Fruit fly (Drosophila melanogaster): Measurements from ENCODE around the gene Oli.

The Oli gene

dm6 chr2L:17560125-17561019 lies 28.6 kb upstream of the Oli start:
- no peak for TF ChIP-seq CG6792 (GFP tag; optimal IDR thresholded peaks at IDR 0.05)
- peak; percentile 3 for TF ChIP-seq Eip78C (GFP tag)
- no peak for TF ChIP-seq pdm3 (GFP tag; optimal IDR thresholded peaks at IDR 0.05)
- TF ChIP-seq CG6854 (GFP tag; optimal IDR thresholded peaks at IDR 0.05) = no peak
- no peak for TF ChIP-seq fd85E (GFP tag; optimal IDR thresholded peaks at IDR 0.05)

dm6 chr2L:17561914-17562313 lies 27.1 kb upstream of the Oli start:
- TF ChIP-seq CG6808 (GFP tag; optimal IDR thresholded peaks at IDR 0.05) = no peak
- no peak for TF ChIP-seq Blimp-1 (GFP tag; optimal IDR thresholded peaks at IDR 0.05)
- TF ChIP-seq Ets21C (GFP tag; optimal IDR thresholded peaks at IDR 0.05) = no peak
- TF ChIP-seq CG8119 (GFP tag; IDR thresholded peaks at IDR 0.05) = no peak
- TF ChIP-seq CG3919 (GFP tag; optimal IDR thresholded peaks at IDR 0.05) = no peak
- no peak for TF ChIP-seq eg (GFP tag; IDR thresholded peaks at IDR 0.05)
- no peak for TF ChIP-seq Smox (GFP tag; optimal IDR thresholded peaks at IDR 0.05)
- no peak for TF ChIP-seq acj6 (GFP tag; optimal IDR thresholded peaks at IDR 0.05)
- TF ChIP-seq CG6792 (GFP tag; optimal IDR thresholded peaks at IDR 0.05) = no peak
- TF ChIP-seq Sox15 (GFP tag; optimal IDR thresholded peaks at IDR 0.05) = no peak
- TF ChIP-seq vri (GFP tag; optimal IDR thresholded peaks at IDR 0.05) = no peak
- TF ChIP-seq Hr39 (GFP tag; optimal IDR thresholded peaks at IDR 0.05) = no peak
- no peak for TF ChIP-seq Ets96B (tag; optimal IDR thresholded peaks at IDR 0.05)
- TF ChIP-seq CG6163 (GFP tag; IDR thresholded peaks at IDR 0.05) = no peak
- no peak for TF ChIP-seq CG32006 (GFP tag; optimal IDR thresholded peaks at IDR 0.05)

- no peak for TF ChIP-seq CG11762 (GFP tag; optimal IDR thresholded peaks at IDR 0.05; ENCODE audit: insufficient read depth)
- TF ChIP-seq Ets21C (GFP tag; optimal IDR thresholded peaks at IDR 0.05) = no peak
- TF ChIP-seq CG10669 (GFP tag; optimal IDR thresholded peaks at IDR 0.05) = no peak
- no peak for TF ChIP-seq Smox (GFP tag; optimal IDR thresholded peaks at IDR 0.05)
- no peak for TF ChIP-seq Gug (GFP tag; IDR thresholded peaks at IDR 0.05)
- TF ChIP-seq fd85E (GFP tag; optimal IDR thresholded peaks at IDR 0.05) = no peak
- TF ChIP-seq acj6 (GFP tag; optimal IDR thresholded peaks at IDR 0.05) = no peak
- no peak for TF ChIP-seq Met (GFP tag; optimal IDR thresholded peaks at IDR 0.05)
- no peak for TF ChIP-seq CG11294 (GFP tag; IDR thresholded peaks at IDR 0.05)
- TF ChIP-seq CG6854 (GFP tag; optimal IDR thresholded peaks at IDR 0.05) = no peak
- no peak for TF ChIP-seq ss (GFP tag; optimal IDR thresholded peaks at IDR 0.05)
- no peak for TF ChIP-seq CG8632 (GFP tag; optimal IDR thresholded peaks at IDR 0.05)
- TF ChIP-seq Sox15 (GFP tag; optimal IDR thresholded peaks at IDR 0.05) = no peak
- no peak for TF ChIP-seq CG32006 (GFP tag; optimal IDR thresholded peaks at IDR 0.05)
- no peak for TF ChIP-seq CG11902 (GFP tag; optimal IDR thresholded peaks at IDR 0.05)
- TF ChIP-seq achi (GFP tag; optimal IDR thresholded peaks at IDR 0.05) = no peak
- no peak for TF ChIP-seq Eip78C (GFP tag)
Observed at dm6 chr2L:17564682-17565081, 24.3 kb upstream of the Oli start.

- no peak for TF ChIP-seq pdm3 (GFP tag; optimal IDR thresholded peaks at IDR 0.05)
- TF ChIP-seq Smox (GFP tag; optimal IDR thresholded peaks at IDR 0.05) = no peak
- TF ChIP-seq fd85E (GFP tag; optimal IDR thresholded peaks at IDR 0.05) = no peak
- TF ChIP-seq CG3919 (GFP tag; optimal IDR thresholded peaks at IDR 0.05) = no peak
- no peak for TF ChIP-seq fd59A (GFP tag; optimal IDR thresholded peaks at IDR 0.05)
- no peak for TF ChIP-seq CG34406 (GFP tag; optimal IDR thresholded peaks at IDR 0.05)
- TF ChIP-seq CG11294 (GFP tag; IDR thresholded peaks at IDR 0.05) = no peak
- no peak for TF ChIP-seq Gug (GFP tag; IDR thresholded peaks at IDR 0.05)
- no peak for TF ChIP-seq esn (GFP tag; optimal IDR thresholded peaks at IDR 0.05)
- no peak for TF ChIP-seq dac (GFP tag; optimal IDR thresholded peaks at IDR 0.05)
- TF ChIP-seq CG6163 (GFP tag; IDR thresholded peaks at IDR 0.05) = no peak
- TF ChIP-seq topi (GFP tag; optimal IDR thresholded peaks at IDR 0.05) = no peak
- no peak for TF ChIP-seq CG11762 (GFP tag; optimal IDR thresholded peaks at IDR 0.05; ENCODE audit: insufficient read depth)
- no peak for TF ChIP-seq eg (GFP tag; IDR thresholded peaks at IDR 0.05)
- no peak for TF ChIP-seq Ets21C (GFP tag; optimal IDR thresholded peaks at IDR 0.05)
- TF ChIP-seq Sox14 (GFP tag; optimal IDR thresholded peaks at IDR 0.05) = no peak
- no peak for TF ChIP-seq Eip93F (GFP tag; optimal IDR thresholded peaks at IDR 0.05)
- no peak for TF ChIP-seq Eip78C (GFP tag)
Observed at dm6 chr2L:17565734-17566133, 23.2 kb upstream of the Oli start.
